Worm (Caenorhabditis elegans) whole organism, L2 larva: ENCODE data around the gene Y73B6BL.27.

Experiments used
- C34F6.9 ChIP-seq: fragments of 150-350 bp; optimal IDR thresholded peaks from 2 replicates; lab custom pipeline; 2014; ENCODE audit warnings: missing biosample characterization, missing genetic modification characterization
- F13H6.1 ChIP-seq: sonication (generic microtip); optimal IDR thresholded peaks from 2 replicates; lab custom pipeline; 2016; ENCODE audit warnings: missing genetic modification characterization, missing compliant biosample characterization
- R02D3.7 ChIP-seq: fragments of 150-350 bp; optimal IDR thresholded peaks from 2 replicates; lab custom pipeline; 2014; ENCODE audit warnings: missing biosample characterization, missing genetic modification characterization
- Y55F3AM.14 ChIP-seq: fragments of 200-800 bp; sonication (Bioruptor generic); optimal IDR thresholded peaks from 2 replicates; lab custom pipeline; 2018; ENCODE audit warnings: mild to moderate bottlenecking, missing genetic modification characterization, missing compliant biosample characterization
- ZK546.5 ChIP-seq: sonication (generic microtip); optimal IDR thresholded peaks from 2 replicates; lab custom pipeline; 2017; ENCODE audit warnings: missing biosample characterization, missing genetic modification characterization
- alr-1 ChIP-seq: fragments of 150-350 bp; optimal IDR thresholded peaks from 2 replicates; lab custom pipeline; 2014; ENCODE audit warnings: missing biosample characterization, missing genetic modification characterization
- aly-2 ChIP-seq: fragments of 150-350 bp; optimal IDR thresholded peaks from 2 replicates; lab custom pipeline; 2014; ENCODE audit warnings: missing biosample characterization, missing genetic modification characterization
- ama-1 ChIP-seq: fragments of 150-350 bp; optimal IDR thresholded peaks from 2 replicates; lab custom pipeline; 2018; ENCODE audit warnings: inconsistent platforms
- blmp-1 ChIP-seq: sonication (generic microtip); optimal IDR thresholded peaks from 2 replicates; lab custom pipeline; 2017; ENCODE audit warnings: missing genetic modification characterization, mild to moderate bottlenecking, missing compliant biosample characterization, antibody characterized with exemption, moderate library complexity; ENCODE audit not compliant: insufficient read depth
- ceh-16 ChIP-seq: fragments of 150-350 bp; optimal IDR thresholded peaks from 2 replicates; lab custom pipeline; 2014; ENCODE audit warnings: missing biosample characterization, missing genetic modification characterization
- ceh-82 ChIP-seq: fragments of 150-350 bp; optimal IDR thresholded peaks from 2 replicates; lab custom pipeline; 2014; ENCODE audit warnings: missing biosample characterization, missing genetic modification characterization
- crh-2 ChIP-seq: sonication (generic microtip); optimal IDR thresholded peaks from 2 replicates; lab custom pipeline; 2017; ENCODE audit warnings: missing biosample characterization, missing genetic modification characterization
- dmd-4 ChIP-seq: sonication (generic microtip); optimal IDR thresholded peaks from 2 replicates; lab custom pipeline; 2017; ENCODE audit warnings: missing biosample characterization, missing genetic modification characterization
- egl-27 ChIP-seq: sonication (generic microtip); optimal IDR thresholded peaks from 3 replicates; lab custom pipeline; 2017; ENCODE audit warnings: missing biosample characterization, missing genetic modification reagents, missing genetic modification characterization
- elt-1 ChIP-seq: fragments of 150-350 bp; optimal IDR thresholded peaks from 2 replicates; lab custom pipeline; 2014; ENCODE audit warnings: missing biosample characterization, missing genetic modification characterization
- elt-3 ChIP-seq: sonication (generic microtip); optimal IDR thresholded peaks from 2 replicates; lab custom pipeline; 2017; ENCODE audit warnings: missing biosample characterization, missing genetic modification characterization
- fos-1 ChIP-seq: fragments of 150-350 bp; optimal IDR thresholded peaks from 2 replicates; lab custom pipeline; 2014; ENCODE audit warnings: missing biosample characterization, missing genetic modification characterization
- gmeb-1 ChIP-seq: fragments of 150-350 bp; optimal IDR thresholded peaks from 2 replicates; lab custom pipeline; 2014; ENCODE audit warnings: missing biosample characterization, missing genetic modification characterization
- lin-11 ChIP-seq: fragments of 150-350 bp; sonication (generic microtip); optimal IDR thresholded peaks from 2 replicates; lab custom pipeline; 2014; ENCODE audit warnings: missing biosample characterization, missing genetic modification characterization, inconsistent platforms, mixed read lengths
- lin-13 ChIP-seq: fragments of 150-350 bp; optimal IDR thresholded peaks from 2 replicates; lab custom pipeline; 2014; ENCODE audit warnings: missing biosample characterization, missing genetic modification reagents, missing genetic modification characterization
- lin-39 ChIP-seq: fragments of 150-350 bp; optimal IDR thresholded peaks from 2 replicates; lab custom pipeline; 2014; ENCODE audit warnings: missing biosample characterization, missing genetic modification reagents, missing genetic modification characterization
- lsy-2 ChIP-seq, 2 experiments: fragments of 150-350 bp in 1 of 2; sonication (generic microtip) in 1 of 2; optimal IDR thresholded peaks; 2 replicates each; lab custom pipeline; 2014 to 2017; ENCODE audit warnings: missing biosample characterization in 2 of 2, missing genetic modification characterization in 2 of 2
- mab-5 ChIP-seq: fragments of 150-350 bp; optimal IDR thresholded peaks from 2 replicates; lab custom pipeline; 2014; ENCODE audit warnings: missing biosample characterization, missing genetic modification characterization
- mbf-1 ChIP-seq: sonication (generic microtip); optimal IDR thresholded peaks from 2 replicates; lab custom pipeline; 2017; ENCODE audit warnings: missing biosample characterization, missing genetic modification characterization
- mdl-1 ChIP-seq, 2 experiments: fragments of 150-350 bp in 1 of 2; sonication (generic microtip) in 1 of 2; optimal IDR thresholded peaks; 2 replicates each; lab custom pipeline; 2017; ENCODE audit warnings: missing biosample characterization in 2 of 2, missing genetic modification characterization in 2 of 2
- nhr-11 ChIP-seq: fragments of 150-350 bp; optimal IDR thresholded peaks from 2 replicates; lab custom pipeline; 2014; ENCODE audit warnings: missing biosample characterization, missing genetic modification characterization
- nhr-12 ChIP-seq: fragments of 150-350 bp; optimal IDR thresholded peaks from 2 replicates; lab custom pipeline; 2014; ENCODE audit warnings: missing biosample characterization, missing genetic modification characterization
- nhr-129 ChIP-seq: fragments of 150-350 bp; optimal IDR thresholded peaks from 2 replicates; lab custom pipeline; 2014; ENCODE audit warnings: missing biosample characterization, missing genetic modification characterization
- nhr-21 ChIP-seq: fragments of 150-350 bp; optimal IDR thresholded peaks from 2 replicates; lab custom pipeline; 2014; ENCODE audit warnings: missing biosample characterization, missing genetic modification characterization
- nhr-23 ChIP-seq: fragments of 150-350 bp; optimal IDR thresholded peaks from 2 replicates; lab custom pipeline; 2014; ENCODE audit warnings: missing biosample characterization, missing genetic modification reagents, missing genetic modification characterization
- nhr-237 ChIP-seq: fragments of 150-350 bp; optimal IDR thresholded peaks from 2 replicates; lab custom pipeline; 2014; ENCODE audit warnings: missing biosample characterization, missing genetic modification characterization
- nhr-25 ChIP-seq: fragments of 150-350 bp; sonication (generic microtip); optimal IDR thresholded peaks from 3 replicates; lab custom pipeline; 2014; ENCODE audit warnings: missing biosample characterization, missing genetic modification characterization
- nhr-6 ChIP-seq: fragments of 150-350 bp; optimal IDR thresholded peaks from 2 replicates; lab custom pipeline; 2014; ENCODE audit warnings: missing biosample characterization, missing genetic modification characterization
- nhr-77 ChIP-seq: fragments of 150-350 bp; optimal IDR thresholded peaks from 2 replicates; lab custom pipeline; 2014; ENCODE audit warnings: missing biosample characterization, missing genetic modification characterization
- peb-1 ChIP-seq: fragments of 150-350 bp; optimal IDR thresholded peaks from 2 replicates; lab custom pipeline; 2014; ENCODE audit warnings: missing biosample characterization, missing genetic modification characterization
- sem-4 ChIP-seq: fragments of 150-350 bp; optimal IDR thresholded peaks from 2 replicates; lab custom pipeline; 2014; ENCODE audit warnings: missing biosample characterization, missing genetic modification reagents, missing genetic modification characterization
- skn-1 ChIP-seq: sonication (generic microtip); optimal IDR thresholded peaks from 2 replicates; lab custom pipeline; 2017; ENCODE audit warnings: missing biosample characterization, missing genetic modification characterization
- sma-3 ChIP-seq: sonication (generic microtip); optimal IDR thresholded peaks from 2 replicates; lab custom pipeline; 2016; ENCODE audit warnings: missing genetic modification reagents, missing genetic modification characterization, missing compliant biosample characterization
- sma-9 ChIP-seq, 2 experiments: fragments of 150-350 bp in 1 of 2; sonication (generic microtip) in 1 of 2; optimal IDR thresholded peaks; 2 replicates each; lab custom pipeline; 2014 to 2016; ENCODE audit warnings: missing genetic modification characterization in 2 of 2, mild to moderate bottlenecking in 1 of 2, missing biosample characterization in 1 of 2, missing compliant biosample characterization in 1 of 2, missing genetic modification reagents in 1 of 2, moderate library complexity in 1 of 2
- snpc-4 ChIP-seq: fragments of 150-350 bp; optimal IDR thresholded peaks from 2 replicates; lab custom pipeline; 2014; ENCODE audit warnings: missing biosample characterization, missing genetic modification characterization
- unc-39 ChIP-seq: fragments of 150-350 bp; optimal IDR thresholded peaks from 2 replicates; lab custom pipeline; 2014; ENCODE audit warnings: missing biosample characterization, missing genetic modification characterization
- unc-55 ChIP-seq: fragments of 150-350 bp; sonication (generic microtip); optimal IDR thresholded peaks from 3 replicates; lab custom pipeline; 2014; ENCODE audit warnings: missing biosample characterization, missing genetic modification reagents, missing genetic modification characterization
- unc-62 ChIP-seq: fragments of 150-350 bp; optimal IDR thresholded peaks from 2 replicates; lab custom pipeline; 2014; ENCODE audit warnings: missing biosample characterization, missing genetic modification reagents, missing genetic modification characterization
- zag-1 ChIP-seq: fragments of 150-350 bp; optimal IDR thresholded peaks from 2 replicates; lab custom pipeline; 2014; ENCODE audit warnings: missing biosample characterization, missing genetic modification characterization
- ztf-1 ChIP-seq: fragments of 200-800 bp; sonication (Bioruptor generic); conservative IDR thresholded peaks from 2 replicates; pipeline ENCODE4 v1.3.6; 2022; ENCODE audit warnings: missing genetic modification characterization, missing compliant biosample characterization
- ztf-11 ChIP-seq: sonication (generic microtip); optimal IDR thresholded peaks from 2 replicates; lab custom pipeline; 2017; ENCODE audit warnings: missing biosample characterization, missing genetic modification characterization
- ztf-4 ChIP-seq: fragments of 150-350 bp; optimal IDR thresholded peaks from 2 replicates; lab custom pipeline; 2014; ENCODE audit warnings: missing biosample characterization, missing genetic modification characterization

The Y73B6BL.27 gene

DNA sequence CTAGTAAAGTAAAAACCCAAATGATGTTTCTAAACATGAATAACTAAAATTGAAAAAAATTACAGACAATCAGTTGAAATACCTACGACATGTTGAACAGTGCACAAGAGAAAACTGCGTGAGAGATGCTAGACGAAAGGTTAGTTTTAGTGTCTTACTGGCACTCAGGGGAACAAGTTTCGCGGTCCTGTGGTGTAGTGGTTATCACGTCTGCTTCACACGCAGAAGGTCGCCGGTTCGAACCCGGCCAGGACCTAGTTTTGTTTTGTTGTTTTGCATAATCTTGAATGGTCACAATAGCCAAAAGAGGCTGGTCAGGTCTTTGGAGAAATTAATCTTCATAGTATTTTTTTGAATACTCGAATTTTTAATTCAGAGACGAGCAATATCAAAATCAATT lies 7.9 kb upstream of the Y73B6BL.27 start (continued):
- TF ChIP-seq peb-1 (tag; lab: Kevin White, UChicago) (no peak), lin-13 (no peak), unc-62 (GFP tag; lab: Kevin White, UChicago) (no peak), skn-1 (no peak), nhr-237 (tag; lab: Kevin White, UChicago) (no peak), lsy-2 (tag; optimal IDR thresholded peaks at IDR 0.05; lab: Kevin White, UChicago) (no peak), ceh-16 (no peak), nhr-77 (tag; lab: Kevin White, UChicago) (no peak), nhr-25 (no peak), dmd-4 (no peak), aly-2 (no peak), lin-39 (tag; lab: Kevin White, UChicago) (no peak), ceh-82 (tag; lab: Kevin White, UChicago) (no peak), ZK546.5 (tag; lab: Kevin White, UChicago) (no peak), snpc-4 (tag; lab: Kevin White, UChicago) (no peak), gmeb-1 (tag; lab: Kevin White, UChicago) (peak; percentile 34), nhr-11 (tag; lab: Kevin White, UChicago) (no peak), nhr-23 (tag; lab: Kevin White, UChicago) (no peak), ztf-1 (GFP tag; lab: Robert Waterston, UW) (no peak), F13H6.1 (no peak)

DNA sequence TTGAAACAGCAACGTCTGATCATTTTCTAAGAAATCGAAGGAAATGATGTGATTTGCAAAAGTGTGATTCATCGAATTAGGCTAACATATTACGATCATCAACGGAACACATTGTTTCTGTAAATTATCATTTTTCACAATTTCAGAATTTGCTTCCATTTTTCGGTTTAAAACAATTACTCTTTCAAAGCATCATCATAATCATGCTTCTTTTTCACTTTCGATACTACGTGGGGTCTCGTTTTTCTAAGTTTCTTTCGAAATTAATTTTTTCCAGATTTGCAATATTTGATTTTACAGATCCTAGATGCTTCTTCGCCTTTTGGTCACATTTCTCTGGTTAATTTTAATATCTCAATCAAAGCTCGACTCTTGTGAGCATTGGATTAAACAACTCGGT lies 7.2 kb upstream of the Y73B6BL.27 start, which contains the start of gene tyr-6:
TSS of gene tyr-6 (plus strand) at position 301 of the 400 bp plus-strand sequence.
- TF ChIP-seq zag-1 (tag; lab: Kevin White, UChicago) (no peak), peb-1 (tag; lab: Kevin White, UChicago) (no peak), sem-4 (tag; lab: Kevin White, UChicago) (no peak), nhr-25 (no peak)
- TF ChIP-seq, all 48 proteins: peak for 0

DNA sequence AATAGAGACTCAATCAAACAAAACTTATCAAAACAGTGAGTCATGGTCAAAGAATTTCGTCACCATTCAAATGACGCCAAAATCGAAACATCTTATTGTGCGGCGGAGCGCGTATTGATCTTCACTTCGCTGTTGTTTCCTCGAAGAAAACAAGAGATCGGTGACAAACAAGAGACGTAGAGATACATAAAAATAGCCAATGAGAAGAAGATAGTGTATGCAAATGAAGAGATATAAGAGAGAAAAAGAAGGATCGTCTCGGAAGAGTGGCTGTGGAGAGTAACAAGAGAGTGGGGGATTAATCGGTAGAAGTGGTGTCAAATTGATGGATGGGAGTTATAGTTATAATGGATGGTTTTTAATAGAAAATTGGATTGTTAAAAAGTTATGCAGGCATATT lies 1.7 kb upstream of the Y73B6BL.27 start:
- TF ChIP-seq nhr-21 (peak; percentile 30), lin-11 (tag; lab: Kevin White, UChicago) (no peak), fos-1 (tag; lab: Kevin White, UChicago) (peak; percentile 56), C34F6.9 (peak; percentile 83), F13H6.1 (peak; percentile 16), ceh-82 (tag; lab: Kevin White, UChicago) (no peak), ama-1 (lab: Kevin White, UChicago) (no peak), ztf-1 (GFP tag; lab: Robert Waterston, UW) (no peak), nhr-129 (peak; percentile 44), elt-1 (no peak), unc-62 (GFP tag; lab: Kevin White, UChicago) (no peak), unc-39 (tag; lab: Kevin White, UChicago) (no peak), mab-5 (tag; lab: Kevin White, UChicago) (peak; percentile 76), zag-1 (tag; lab: Kevin White, UChicago) (peak; percentile 38), nhr-12 (no peak), nhr-23 (tag; lab: Kevin White, UChicago) (no peak), peb-1 (tag; lab: Kevin White, UChicago) (no peak), aly-2 (no peak), lin-39 (tag; lab: Kevin White, UChicago) (no peak), snpc-4 (tag; lab: Kevin White, UChicago) (no peak), nhr-237 (tag; lab: Kevin White, UChicago) (no peak), ztf-4 (tag; lab: Kevin White, UChicago) (no peak), nhr-6 (no peak), lin-13 (no peak), nhr-77 (tag; lab: Kevin White, UChicago) (no peak), crh-2 (tag; lab: Kevin White, UChicago) (peak; percentile 54), ZK546.5 (tag; lab: Kevin White, UChicago) (no peak), unc-55 (GFP tag; lab: Kevin White, UChicago) (peak; percentile 89), nhr-11 (tag; lab: Kevin White, UChicago) (no peak), ceh-16 (no peak), sma-3 (GFP tag; lab: Kevin White, UChicago) (peak; percentile 16), R02D3.7 (tag; lab: Kevin White, UChicago) (no peak), blmp-1 (no peak), sma-9 (GFP tag; optimal IDR thresholded peaks at IDR 0.05; lab: Kevin White, UChicago) (peak; percentile 55), sma-9 (tag; optimal IDR thresholded peaks at IDR 0.05; lab: Kevin White, UChicago) (no peak), mbf-1 (tag; lab: Kevin White, UChicago) (no peak), elt-3 (tag; lab: Kevin White, UChicago) (no peak), alr-1 (tag; lab: Kevin White, UChicago) (no peak), ztf-11 (tag; lab: Kevin White, UChicago) (no peak), dmd-4 (no peak), sem-4 (tag; lab: Kevin White, UChicago) (no peak), gmeb-1 (tag; lab: Kevin White, UChicago) (no peak), egl-27 (peak; percentile 37), Y55F3AM.14 (no peak), nhr-25 (no peak), lsy-2 (tag; optimal IDR thresholded peaks at IDR 0.05; lab: Kevin White, UChicago) (peak in 1 of 2 experiments; percentile 71), skn-1 (no peak), mdl-1 (tag; optimal IDR thresholded peaks at IDR 0.05; lab: Kevin White, UChicago) (no peak)
